Fruit fly (Drosophila melanogaster): Measurements from ENCODE around the gene CG5112.

CG5112 gene

dm6 chr3R:25451832-25452231 is 39.4 kb upstream of the CG5112 start (continued):
- TF ChIP-seq Elba2 (GFP tag; optimal IDR thresholded peaks at IDR 0.05) (no peak), dm (GFP tag; optimal IDR thresholded peaks at IDR 0.05) (no peak), vvl (GFP tag; IDR thresholded peaks at IDR 0.05) (no peak), Vsx1 (GFP tag; optimal IDR thresholded peaks at IDR 0.05) (no peak), ash1 (GFP tag; optimal IDR thresholded peaks at IDR 0.05) (no peak), Usf (GFP tag; optimal IDR thresholded peaks at IDR 0.05) (no peak), CG15601 (tag; optimal IDR thresholded peaks at IDR 0.05) (no peak), CG11398 (GFP tag; optimal IDR thresholded peaks at IDR 0.05) (no peak), ttk (GFP tag; IDR thresholded peaks at IDR 0.05) (no peak), ssp (GFP tag; IDR thresholded peaks at IDR 0.05) (no peak), pfk (GFP tag; optimal IDR thresholded peaks at IDR 0.05) (no peak), CG1602 (GFP tag; optimal IDR thresholded peaks at IDR 0.05) (no peak), pita (GFP tag; optimal IDR thresholded peaks at IDR 0.05) (no peak), Stat92E (GFP tag; optimal IDR thresholded peaks at IDR 0.05) (no peak), Nf-YB (GFP tag; optimal IDR thresholded peaks at IDR 0.05) (no peak), dysf (GFP tag; IDR thresholded peaks at IDR 0.05) (no peak), p53 (GFP tag; optimal IDR thresholded peaks at IDR 0.05) (no peak), CG11560 (tag; IDR thresholded peaks at IDR 0.05) (no peak), B-H2 (GFP tag; optimal IDR thresholded peaks at IDR 0.05) (no peak), BtbVII (GFP tag; optimal IDR thresholded peaks at IDR 0.05) (no peak), Awh (GFP tag; IDR thresholded peaks at IDR 0.05) (no peak), tin (GFP tag; optimal IDR thresholded peaks at IDR 0.05) (no peak), CG4854 (GFP tag; optimal IDR thresholded peaks at IDR 0.05) (no peak), lab (GFP tag; optimal IDR thresholded peaks at IDR 0.05) (peak; percentile 31), NC2α (GFP tag; optimal IDR thresholded peaks at IDR 0.05) (no peak), Ada2b (GFP tag; IDR thresholded peaks at IDR 0.05) (no peak), eyg (GFP tag; optimal IDR thresholded peaks at IDR 0.05) (no peak), slp2 (GFP tag; optimal IDR thresholded peaks at IDR 0.05) (no peak), Atf3 (GFP tag; optimal IDR thresholded peaks at IDR 0.05) (no peak), CG14050 (GFP tag; IDR thresholded peaks at IDR 0.05) (no peak), CG17361 (GFP tag; IDR thresholded peaks at IDR 0.05) (0 out of 3 replicates have a peak, but pooled peaks have one; percentile 28), CG10431 (GFP tag; optimal IDR thresholded peaks at IDR 0.05) (no peak), Ravus (GFP tag; IDR thresholded peaks at IDR 0.05) (no peak), CG10979 (tag; optimal IDR thresholded peaks at IDR 0.05) (peak; percentile 20), Hsf (GFP tag; optimal IDR thresholded peaks at IDR 0.05) (no peak), cad (GFP tag; optimal IDR thresholded peaks at IDR 0.05) (no peak), stwl (tag; optimal IDR thresholded peaks at IDR 0.05) (no peak), Oaz (GFP tag; IDR thresholded peaks at IDR 0.05) (no peak), CG10274 (GFP tag; optimal IDR thresholded peaks at IDR 0.05) (no peak), caup (GFP tag; optimal IDR thresholded peaks at IDR 0.05; ENCODE audit: severe bottlenecking) (no peak), tll (GFP tag; optimal IDR thresholded peaks at IDR 0.05) (no peak), crol (GFP tag; IDR thresholded peaks at IDR 0.05) (no peak), CG14014 (GFP tag; IDR thresholded peaks at IDR 0.05) (no peak), CG12942 (GFP tag; optimal IDR thresholded peaks at IDR 0.05) (no peak), CG7786 (GFP tag; optimal IDR thresholded peaks at IDR 0.05) (no peak), CG17912 (GFP tag; optimal IDR thresholded peaks at IDR 0.05) (no peak), Atf-2 (GFP tag; optimal IDR thresholded peaks at IDR 0.05) (no peak), nom (GFP tag; optimal IDR thresholded peaks at IDR 0.05) (no peak), CG3407 (GFP tag; optimal IDR thresholded peaks at IDR 0.05) (no peak), CG34376 (GFP tag; optimal IDR thresholded peaks at IDR 0.05) (no peak), CG6765 (GFP tag; optimal IDR thresholded peaks at IDR 0.05) (no peak), CG1233 (GFP tag; optimal IDR thresholded peaks at IDR 0.05) (no peak)
